Worm (Caenorhabditis elegans): ENCODE results near the gene F57H12.5.
A peak's percentile ranks its signal among the peaks of the same experiment; 100 is the strongest.
"Not testable (repeated sequence)": the region's sequence is repeated elsewhere in the genome, so short reads cannot be mapped to it uniquely, and the experiment has no call there.

The F57H12.5 gene

DNA sequence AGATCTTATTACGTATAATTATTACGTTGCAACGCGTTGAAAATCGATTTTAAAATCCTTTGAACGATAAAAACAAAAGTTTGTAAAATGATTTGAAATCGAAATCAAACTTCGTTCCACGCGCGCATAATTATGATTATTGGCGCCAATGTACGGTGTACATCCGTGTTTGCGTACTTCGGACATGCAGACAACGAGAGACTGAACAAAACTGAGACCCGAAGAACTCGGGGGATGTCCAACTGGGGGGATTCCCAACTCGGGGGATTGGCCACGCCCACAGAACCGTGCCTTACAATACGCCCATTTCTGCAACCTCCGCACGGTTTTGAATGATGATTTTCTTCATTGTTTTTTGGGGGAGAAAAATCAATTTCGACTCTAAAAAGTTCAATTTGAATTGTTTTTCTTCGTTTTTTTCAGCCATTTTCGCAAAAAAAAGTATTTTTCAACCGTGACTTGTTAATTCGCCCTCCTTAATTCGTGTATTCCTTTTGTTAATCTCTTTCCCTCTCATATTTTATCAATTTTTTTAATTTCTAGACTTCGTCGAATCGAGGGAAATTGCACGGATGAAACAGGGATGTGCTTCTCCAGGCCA is 20.1 kb upstream of the F57H12.5 start, which contains the start of gene F20D12.12 (continued):
- peak; percentile 97 for TF ChIP-seq Y95B8A.8 (GFP tag; IDR thresholded peaks at IDR 0.05)
- peak; percentile 84 for TF ChIP-seq lin-26 (GFP tag; IDR thresholded peaks at IDR 0.05)
- TF ChIP-seq ceh-27 (GFP tag; optimal IDR thresholded peaks at IDR 0.05), result peak; percentile 83
- peak; percentile 73 for TF ChIP-seq F49E8.2 (tag; optimal IDR thresholded peaks at IDR 0.05; ENCODE audit: insufficient read depth)
- TF ChIP-seq Y67H2A.10 (GFP tag; conservative IDR thresholded peaks at IDR 0.05), result peak; percentile 86
- TF ChIP-seq ekl-4 (GFP tag; IDR thresholded peaks at IDR 0.05), result peak; percentile 90
- TF ChIP-seq him-1 (tag; optimal IDR thresholded peaks at IDR 0.05), result peak; percentile 23
- TF ChIP-seq ceh-91 (GFP tag; IDR thresholded peaks at IDR 0.05), result peak; percentile 97
- TF ChIP-seq ztf-6 (GFP tag; IDR thresholded peaks at IDR 0.05), result peak; percentile 75; the same call in 1 of the 2 replicates
- TF ChIP-seq hmg-1.2 (GFP tag; IDR thresholded peaks at IDR 0.05), result peak; percentile 85
- peak; percentile 19 for TF ChIP-seq snpc-4 (GFP tag; optimal IDR thresholded peaks at IDR 0.05)
- peak in 3 of 4 experiments; percentile 28 to 57 (median 39) for TF ChIP-seq snpc-4 (tag; optimal IDR thresholded peaks at IDR 0.05)
- peak; percentile 76 for TF ChIP-seq C17E4.6 (GFP tag; IDR thresholded peaks at IDR 0.05)
- peak; percentile 64 for TF ChIP-seq snpc-3.4 (tag; optimal IDR thresholded peaks at IDR 0.05)
- peak; percentile 98 for TF ChIP-seq ztf-28 (GFP tag; IDR thresholded peaks at IDR 0.05)
- peak; percentile 91 for TF ChIP-seq madf-8 (GFP tag; conservative IDR thresholded peaks at IDR 0.05)
- TF ChIP-seq nhr-80 (tag; optimal IDR thresholded peaks at IDR 0.05), result peak; percentile 48
- peak; percentile 67 for TF ChIP-seq dpl-1 (GFP tag; optimal IDR thresholded peaks at IDR 0.05)
- peak; percentile 55 for TF ChIP-seq unc-130 (GFP tag; optimal IDR thresholded peaks at IDR 0.05)
- TF ChIP-seq F33H1.4 (GFP tag; IDR thresholded peaks at IDR 0.05), result peak; percentile 88
- TF ChIP-seq lir-1 (GFP tag; conservative IDR thresholded peaks at IDR 0.05), result peak; percentile 72
- TF ChIP-seq K12H6.12 (tag; optimal IDR thresholded peaks at IDR 0.05), result peak; percentile 49
- TF ChIP-seq K11D2.4 (GFP tag; IDR thresholded peaks at IDR 0.05), result peak; percentile 91
- peak; percentile 71; the same call in 1 of the 2 replicates for TF ChIP-seq let-526 (GFP tag; IDR thresholded peaks at IDR 0.05)
- TF ChIP-seq aptf-2 (GFP tag; conservative IDR thresholded peaks at IDR 0.05), result peak; percentile 97
- TF ChIP-seq Y53G8AR.9 (GFP tag; conservative IDR thresholded peaks at IDR 0.05), result peak; percentile 88
- TF ChIP-seq efl-1 (GFP tag; optimal IDR thresholded peaks at IDR 0.05), result peak; percentile 92
- TF ChIP-seq ztf-26 (tag; optimal IDR thresholded peaks at IDR 0.05), result peak; percentile 23
- TF ChIP-seq D2030.7 (GFP tag; IDR thresholded peaks at IDR 0.05), result peak; percentile 99
- peak; percentile 94 for TF ChIP-seq attf-5 (GFP tag; optimal IDR thresholded peaks at IDR 0.05)
- peak; percentile 96 for TF ChIP-seq B0019.2 (GFP tag; conservative IDR thresholded peaks at IDR 0.05)
- peak; percentile 27; the same call in 1 of the 2 replicates for TF ChIP-seq hmg-20 (GFP tag; IDR thresholded peaks at IDR 0.05)
- peak; percentile 90 for TF ChIP-seq madf-3 (GFP tag; IDR thresholded peaks at IDR 0.05)
- peak; percentile 38 for TF ChIP-seq ztf-18 (tag; optimal IDR thresholded peaks at IDR 0.05)
- 0 out of 2 replicates have a peak, but pooled peaks have one; percentile 40 for TF ChIP-seq ceh-40 (GFP tag; IDR thresholded peaks at IDR 0.05)
- TF ChIP-seq xnd-1 (tag; optimal IDR thresholded peaks at IDR 0.05), result peak; percentile 69
- TF ChIP-seq ztf-25 (GFP tag; IDR thresholded peaks at IDR 0.05), result peak; percentile 92
- TF ChIP-seq lsl-1 (GFP tag; optimal IDR thresholded peaks at IDR 0.05), result peak; percentile 87
- peak; percentile 14 for TF ChIP-seq rpc-1 (optimal IDR thresholded peaks at IDR 0.05)
- TF ChIP-seq rpc-1 (tag; optimal IDR thresholded peaks at IDR 0.05), result not testable (repeated sequence)
